Fruit fly (Drosophila melanogaster) S2 (cell line): ENCODE data around the gene CG32071.

ENCODE experiments used
- CG8478 ChIP-seq: fragments of >200 bp; optimal IDR thresholded peaks from 2 replicates; lab custom pipeline; 2018
- CTCF ChIP-seq, 2 experiments: fragments of >200 bp; optimal IDR thresholded peaks; 2 replicates each; lab custom pipeline; 2018

The CG32071 gene

DNA sequence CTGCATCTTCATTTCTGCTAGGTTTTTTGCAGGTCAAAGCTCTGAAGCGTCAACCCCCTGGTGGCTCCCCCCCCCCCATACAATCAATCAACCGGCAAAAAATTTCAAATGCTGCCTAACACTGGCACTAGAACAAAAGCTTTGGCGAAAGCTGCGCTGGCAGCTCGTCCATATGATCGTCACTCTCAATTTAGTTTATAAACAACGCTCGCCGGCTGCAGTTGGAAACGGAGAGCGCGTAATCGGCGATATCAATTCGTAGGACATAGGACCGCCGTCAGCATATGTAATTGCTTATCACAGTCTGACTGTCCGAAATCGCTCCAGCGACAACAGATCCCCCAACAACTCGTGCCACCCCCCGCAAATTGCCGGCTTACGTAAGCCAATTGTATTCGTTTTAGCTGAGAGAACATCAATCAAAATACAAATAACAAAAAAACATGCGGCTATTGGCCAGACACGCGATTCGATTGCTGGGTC, 33.3 kb downstream of the CG32071 start, which contains the start of gene Mocs1:
TSS of gene Mocs1 (plus strand) at position 155 of the 483 bp plus-strand sequence.
- TF ChIP-seq CTCF (optimal IDR thresholded peaks at IDR 0.05; lab: Kevin White, UChicago) = no peak

DNA sequence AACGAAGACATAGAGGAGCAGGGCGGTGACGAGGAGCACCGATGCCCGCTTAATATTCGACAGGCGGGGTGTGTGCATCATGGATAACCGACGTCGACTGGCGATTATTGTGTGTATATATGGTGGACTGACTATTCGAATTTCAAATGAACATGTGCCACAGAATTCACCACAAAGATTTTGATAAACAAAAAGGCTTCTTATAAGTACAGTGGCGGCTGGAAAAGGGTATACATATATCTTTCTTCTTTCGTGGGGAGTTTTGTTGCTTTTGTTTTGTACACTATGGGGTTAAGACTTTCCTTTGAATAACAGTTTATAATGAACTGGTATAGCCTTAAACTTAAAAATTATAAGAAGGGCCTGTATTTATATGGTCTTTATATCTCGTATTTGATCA, 33.9 kb downstream of the CG32071 start, which contains the start of gene CG6310:
TSS of gene CG6310 (minus strand) at position 101 of the 400 bp plus-strand sequence.
- TF ChIP-seq CTCF (optimal IDR thresholded peaks at IDR 0.05; lab: Kevin White, UChicago) = no peak

DNA sequence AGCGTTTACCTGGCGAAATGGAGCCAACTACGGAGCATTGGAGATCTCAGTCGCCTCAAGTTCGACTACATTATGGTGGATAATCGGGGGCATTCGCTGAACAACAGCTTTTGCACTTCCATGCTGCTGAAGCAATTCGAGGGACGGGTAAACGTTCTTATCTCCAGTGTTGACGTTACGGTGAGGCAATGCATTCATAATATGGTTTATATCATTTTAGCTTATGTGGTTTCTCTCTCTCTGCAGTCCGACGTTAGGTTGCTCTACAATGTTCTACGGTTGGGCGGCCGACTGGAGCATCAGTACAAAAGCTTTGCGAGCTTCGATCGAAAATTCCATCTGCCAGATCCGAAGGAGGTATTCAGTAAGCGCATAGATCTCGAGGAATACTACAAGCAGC, 37.8 kb downstream of the CG32071 start:
- no peak for TF ChIP-seq CG8478 (lab: Kevin White, UChicago)
- no peak for TF ChIP-seq CTCF (optimal IDR thresholded peaks at IDR 0.05; lab: Kevin White, UChicago)

DNA sequence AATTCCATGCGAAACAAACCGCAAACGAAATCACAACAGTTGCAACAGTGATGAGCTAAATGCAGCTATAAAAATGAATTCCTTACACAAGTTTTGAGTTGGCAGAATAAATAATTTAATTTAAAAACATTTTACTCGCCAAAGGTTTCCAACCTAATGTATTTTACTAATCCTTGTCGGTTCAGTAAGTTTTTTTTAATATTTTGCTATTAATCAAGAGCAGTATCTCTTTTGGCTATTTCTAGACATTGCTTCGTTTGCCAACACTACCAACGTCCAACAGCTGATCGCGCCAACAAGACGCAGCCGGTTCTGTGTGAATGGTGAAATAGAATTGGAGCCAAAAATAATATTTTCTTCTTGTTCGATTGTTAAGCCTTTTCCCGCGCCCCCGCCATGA, 39.0 kb downstream of the CG32071 start, which contains the start of the genes CG32075, CG45101 and SuUR:
TSS of gene CG32075 (minus strand) at position 253 of the 400 bp plus-strand sequence.
TSS of gene CG45101 (plus strand) at position 303 of the 400 bp plus-strand sequence.
TSS of gene SuUR (plus strand) at position 303 of the 400 bp plus-strand sequence.
- no peak for TF ChIP-seq CTCF (optimal IDR thresholded peaks at IDR 0.05; lab: Kevin White, UChicago)
- TF ChIP-seq CG8478 (lab: Kevin White, UChicago) = no peak

DNA sequence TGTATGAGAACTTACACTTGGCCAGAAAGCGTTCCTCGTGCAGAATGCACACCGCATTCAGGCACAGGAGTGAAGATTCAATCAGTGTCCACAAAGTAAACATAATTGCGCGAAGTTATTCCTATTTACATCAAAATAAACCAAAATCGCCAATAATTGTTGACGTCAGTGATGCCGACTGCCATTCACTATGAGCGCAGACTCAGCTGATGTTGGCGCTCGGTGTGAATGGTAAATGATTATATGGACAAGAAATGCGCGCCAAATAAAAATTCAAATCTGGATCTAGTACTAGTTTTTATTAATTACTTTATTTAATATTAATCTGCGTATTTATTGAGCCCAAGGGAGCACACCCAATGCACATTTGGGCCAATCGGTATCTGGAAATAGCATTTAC, 41.2 kb downstream of the CG32071 start, which contains the start of gene CG32069:
TSS of gene CG32069 (minus strand) at position 174 of the 400 bp plus-strand sequence.
- TF ChIP-seq CTCF (optimal IDR thresholded peaks at IDR 0.05; lab: Kevin White, UChicago) = no peak

DNA sequence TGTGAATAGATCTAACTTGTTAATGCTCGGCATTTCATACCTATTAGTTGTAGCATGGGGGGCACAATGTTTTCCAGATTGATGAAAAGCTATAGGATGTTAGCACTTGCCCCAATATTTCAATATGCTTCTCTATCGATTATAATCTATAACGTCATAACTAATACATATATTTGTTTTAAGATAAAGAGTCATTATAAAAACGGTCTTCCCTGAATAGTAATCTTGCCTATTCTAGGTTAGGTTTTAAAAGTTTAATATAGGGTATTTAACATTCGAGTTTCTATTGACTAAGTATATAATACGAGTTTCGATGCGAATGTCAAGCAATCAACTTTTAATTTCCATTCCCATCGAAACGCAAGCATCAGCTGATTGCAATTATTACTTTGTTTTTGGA, 42.5 kb downstream of the CG32071 start, which contains the start of the genes CG6321 and Blos2:
TSS of gene CG6321 (minus strand) at position 25 of the 400 bp plus-strand sequence.
TSS of gene Blos2 (plus strand) at position 372 of the 400 bp plus-strand sequence.
- TF ChIP-seq CG8478 (lab: Kevin White, UChicago) (no peak), CTCF (optimal IDR thresholded peaks at IDR 0.05; lab: Kevin White, UChicago) (no peak)

DNA sequence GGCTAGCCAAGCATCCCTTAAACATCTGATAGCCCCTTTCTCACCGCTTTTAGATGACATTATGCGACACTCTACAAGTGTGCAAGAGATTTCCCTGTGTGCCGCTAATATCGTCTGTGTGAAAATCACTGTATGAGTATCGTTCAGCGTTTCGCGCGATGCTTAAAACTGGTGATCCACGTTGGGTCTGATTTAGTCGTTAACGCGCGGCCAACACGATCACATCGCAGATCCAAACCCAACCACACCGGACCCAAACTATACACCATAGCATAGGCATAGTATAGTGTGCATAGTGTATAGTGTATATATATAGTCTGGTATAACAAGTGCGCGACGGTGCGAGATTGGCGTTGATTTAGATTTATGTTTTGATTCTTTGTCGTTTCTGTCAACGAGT, 49.8 kb downstream of the CG32071 start, which contains the start of gene CG7888:
TSS of gene CG7888 (plus strand) at position 193 of the 400 bp plus-strand sequence.
- TF ChIP-seq CTCF (optimal IDR thresholded peaks at IDR 0.05; lab: Kevin White, UChicago) = no peak
- no peak for TF ChIP-seq CG8478 (lab: Kevin White, UChicago)
